Worm (Caenorhabditis elegans): ENCODE measurements around the gene fipr-5.

The fipr-5 gene

DNA sequence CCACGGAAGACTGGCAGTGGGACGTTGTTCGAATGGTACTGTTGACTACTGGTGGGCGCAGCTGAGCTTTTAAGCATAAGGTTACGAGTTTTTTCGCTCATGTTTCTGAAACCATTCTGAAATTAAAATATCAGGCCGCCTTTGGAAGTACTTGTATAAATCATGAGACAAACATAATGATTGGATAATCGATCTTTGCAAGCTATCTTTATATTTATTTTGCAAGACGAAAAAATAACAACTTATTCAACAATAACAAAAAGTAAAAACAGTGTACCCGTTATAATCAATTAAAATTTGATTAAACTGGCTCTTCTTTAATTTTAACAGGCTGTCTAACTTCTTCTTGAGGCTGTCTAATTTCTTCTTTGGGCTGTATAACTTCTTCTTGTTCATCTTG is 15.7 kb downstream of the fipr-5 start, which contains the start of gene ZK856.16:
Gene ZK856.16, minus strand, starts transcription at position 101 of the 400 bp plus-strand sequence.
- TF ChIP-seq nhr-237 (tag; optimal IDR thresholded peaks at IDR 0.05) (no peak), tbx-8 (GFP tag; optimal IDR thresholded peaks at IDR 0.05) (no peak), nhr-76 (tag; optimal IDR thresholded peaks at IDR 0.05) (no peak)

DNA sequence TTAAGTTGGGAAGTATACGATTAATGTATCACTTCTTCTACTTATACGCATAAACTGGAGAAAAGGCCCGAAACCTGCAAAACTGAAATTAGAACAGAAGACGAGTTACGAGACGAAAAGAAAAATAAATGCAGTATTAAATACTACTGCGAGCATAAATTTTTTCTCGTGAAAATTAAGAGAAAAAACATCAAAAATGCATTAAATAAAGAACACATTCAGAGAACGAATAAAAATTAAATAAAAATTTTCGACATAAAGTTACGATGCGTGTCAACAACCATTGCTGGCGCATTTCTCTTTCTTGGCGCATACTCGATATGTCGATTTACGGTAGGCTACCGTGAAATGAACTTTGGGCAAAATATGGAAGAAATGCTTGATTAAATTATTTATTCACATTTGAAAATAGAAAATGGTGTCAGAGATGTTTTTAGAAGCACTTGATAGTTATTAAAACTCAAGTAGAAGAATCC is 16.3 kb downstream of the fipr-5 start, which contains the start of the genes ZK856.19 and ZK856.11:
Gene ZK856.19, minus strand, starts transcription at position 51 of the 476 bp plus-strand sequence.
Gene ZK856.11, minus strand, starts transcription at position 76 of the 476 bp plus-strand sequence.
- TF ChIP-seq lsy-2 (tag; optimal IDR thresholded peaks at IDR 0.05) (peak; percentile 62), pha-4 (tag; optimal IDR thresholded peaks at IDR 0.05) (peak; percentile 37), nhr-28 (tag; optimal IDR thresholded peaks at IDR 0.05) (no peak), unc-120 (tag; optimal IDR thresholded peaks at IDR 0.05; ENCODE audit: poor library complexity, severe bottlenecking) (peak; percentile 65)

DNA sequence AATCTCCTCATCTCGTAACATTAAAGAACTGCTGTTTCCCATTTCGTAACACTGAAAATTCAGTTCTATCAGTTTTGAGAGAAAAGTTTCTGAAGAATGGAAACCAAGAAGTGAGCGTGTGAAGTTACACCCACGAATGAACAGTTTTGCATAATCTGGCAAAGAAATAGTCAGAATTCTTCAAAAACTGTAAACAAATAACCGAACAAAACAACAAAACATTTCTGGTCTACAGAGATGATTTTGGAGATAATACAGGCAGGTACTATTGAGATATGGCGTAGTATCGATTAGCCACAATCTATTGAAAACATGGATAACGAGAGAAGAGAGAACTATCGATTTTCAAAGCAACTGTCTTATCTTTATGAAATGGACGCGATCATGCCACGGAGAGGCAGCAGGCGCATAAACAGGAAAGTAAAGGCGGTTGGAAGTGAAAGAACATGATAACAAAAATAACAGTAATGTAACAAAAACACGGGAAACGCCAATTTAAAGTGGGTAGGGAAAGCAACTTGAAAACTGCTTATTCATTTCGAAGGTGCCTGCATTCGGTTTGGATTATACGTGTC is 17.7 kb downstream of the fipr-5 start, which contains the start of gene chpf-1:
Gene chpf-1, minus strand, starts transcription at position 51 of the 575 bp plus-strand sequence.
- TF ChIP-seq flh-1 (GFP tag; optimal IDR thresholded peaks at IDR 0.05): no peak
- TF ChIP-seq drap-1 (GFP tag; optimal IDR thresholded peaks at IDR 0.05): no peak
- no peak for TF ChIP-seq ceh-83 (GFP tag; optimal IDR thresholded peaks at IDR 0.05)
- TF ChIP-seq bed-3 (GFP tag; optimal IDR thresholded peaks at IDR 0.05): no peak
- no peak for TF ChIP-seq pha-4 (tag; optimal IDR thresholded peaks at IDR 0.05)
- TF ChIP-seq mep-1 (tag; optimal IDR thresholded peaks at IDR 0.05): no peak
- no peak for TF ChIP-seq nhr-2 (tag; optimal IDR thresholded peaks at IDR 0.05)
- no peak for TF ChIP-seq lin-13 (tag; optimal IDR thresholded peaks at IDR 0.05)
- TF ChIP-seq lin-32 (GFP tag; optimal IDR thresholded peaks at IDR 0.05): no peak
- TF ChIP-seq sem-2 (GFP tag; optimal IDR thresholded peaks at IDR 0.05): no peak

DNA sequence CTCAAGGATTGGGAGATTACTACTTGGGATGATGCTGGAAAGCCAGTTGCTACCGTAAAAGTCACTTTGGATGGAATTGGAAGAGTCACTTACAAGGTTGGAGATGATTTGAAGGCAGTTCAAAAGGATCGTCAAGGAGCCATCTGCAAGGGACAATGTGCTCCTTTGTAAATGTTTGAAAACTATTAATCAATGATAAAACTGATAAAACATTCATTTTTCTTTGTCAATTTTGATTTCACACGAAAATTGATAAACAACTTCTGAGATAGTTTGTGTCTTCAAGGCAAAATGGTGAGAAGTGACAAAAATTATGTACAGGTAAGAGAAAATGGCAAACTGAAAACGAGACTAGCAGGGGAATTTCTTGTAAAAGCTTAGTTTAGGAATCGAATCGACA is 18.9 kb downstream of the fipr-5 start:
- TF ChIP-seq flh-1 (GFP tag; optimal IDR thresholded peaks at IDR 0.05) (no peak), ceh-43 (GFP tag; optimal IDR thresholded peaks at IDR 0.05) (no peak), sem-2 (GFP tag; optimal IDR thresholded peaks at IDR 0.05) (no peak), mep-1 (tag; optimal IDR thresholded peaks at IDR 0.05) (no peak), nhr-76 (tag; optimal IDR thresholded peaks at IDR 0.05) (no peak), lin-32 (GFP tag; optimal IDR thresholded peaks at IDR 0.05) (no peak)

DNA sequence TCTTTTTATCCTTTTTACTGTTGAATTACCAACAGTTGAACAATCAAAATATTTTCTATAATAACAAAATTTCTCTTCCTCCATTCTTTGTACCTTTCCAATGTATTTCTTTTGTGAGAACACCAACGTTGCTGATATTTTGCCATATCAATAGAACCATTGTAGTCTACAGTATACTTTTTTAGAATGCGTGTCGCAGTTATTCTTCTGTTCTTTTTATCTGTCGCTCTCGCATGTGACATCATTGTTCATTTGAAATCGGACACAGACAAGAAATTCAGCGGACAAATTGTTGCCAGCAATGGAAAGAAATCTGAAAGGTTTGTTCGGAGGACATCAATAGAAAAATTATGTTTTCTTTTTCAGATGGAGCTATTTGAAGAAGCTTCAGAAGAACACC is 19.3 kb downstream of the fipr-5 start, which contains the start of gene ZK856.7:
Gene ZK856.7, plus strand, starts transcription at position 186 of the 400 bp plus-strand sequence.
- no peak for TF ChIP-seq M03D4.4 (tag; optimal IDR thresholded peaks at IDR 0.05)
- TF ChIP-seq elt-1 (tag; optimal IDR thresholded peaks at IDR 0.05; ENCODE audit: borderline replicate concordance, insufficient read depth): no peak
- TF ChIP-seq mep-1 (tag; optimal IDR thresholded peaks at IDR 0.05): no peak
- TF ChIP-seq ceh-83 (GFP tag; optimal IDR thresholded peaks at IDR 0.05): no peak
- TF ChIP-seq hlh-1 (tag; optimal IDR thresholded peaks at IDR 0.05): no peak
- TF ChIP-seq cnd-1 (tag; optimal IDR thresholded peaks at IDR 0.05): no peak
- no peak for TF ChIP-seq nhr-237 (tag; optimal IDR thresholded peaks at IDR 0.05)
- no peak for TF ChIP-seq tbx-8 (GFP tag; optimal IDR thresholded peaks at IDR 0.05)
- no peak for TF ChIP-seq nhr-2 (tag; optimal IDR thresholded peaks at IDR 0.05)
- no peak for TF ChIP-seq unc-120 (tag; optimal IDR thresholded peaks at IDR 0.05; ENCODE audit: poor library complexity, severe bottlenecking)
- no peak for TF ChIP-seq unc-39 (tag; optimal IDR thresholded peaks at IDR 0.05)
- TF ChIP-seq drap-1 (GFP tag; optimal IDR thresholded peaks at IDR 0.05): no peak
- TF ChIP-seq lin-13 (tag; optimal IDR thresholded peaks at IDR 0.05): no peak
- TF ChIP-seq bed-3 (GFP tag; optimal IDR thresholded peaks at IDR 0.05): no peak
- no peak for TF ChIP-seq ztf-11 (tag; optimal IDR thresholded peaks at IDR 0.05)
- no peak for TF ChIP-seq nhr-28 (tag; optimal IDR thresholded peaks at IDR 0.05)
- no peak for TF ChIP-seq sptf-1 (tag; optimal IDR thresholded peaks at IDR 0.05)
- no peak for TF ChIP-seq nhr-12 (tag; optimal IDR thresholded peaks at IDR 0.05)
- no peak for TF ChIP-seq unc-62 (GFP tag; optimal IDR thresholded peaks at IDR 0.05)
- no peak for TF ChIP-seq nhr-76 (tag; optimal IDR thresholded peaks at IDR 0.05)

DNA sequence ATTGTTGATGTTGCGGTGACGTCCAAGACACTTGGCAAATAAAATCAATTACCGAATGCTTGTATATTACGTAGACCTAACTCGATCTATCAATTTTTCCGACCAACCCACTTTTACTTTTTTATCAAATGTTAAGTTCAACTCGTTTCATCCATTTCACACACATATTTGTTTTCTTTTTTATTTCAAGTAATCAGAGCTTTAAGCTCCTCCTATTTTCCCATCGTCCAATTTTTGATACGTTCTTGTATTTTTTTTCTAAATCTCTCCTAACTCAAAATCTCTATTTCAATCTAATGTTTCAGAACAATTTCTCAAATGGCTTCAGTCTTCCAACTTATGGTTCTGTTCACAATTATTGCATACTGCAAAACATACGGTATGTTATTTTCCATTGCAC is 22.8 kb downstream of the fipr-5 start, which contains the start of gene ZK856.6:
Gene ZK856.6, plus strand, starts transcription at position 301 of the 400 bp plus-strand sequence.
- no peak for TF ChIP-seq sptf-1 (tag; optimal IDR thresholded peaks at IDR 0.05)
- no peak for TF ChIP-seq pha-4 (tag; optimal IDR thresholded peaks at IDR 0.05)
- no peak for TF ChIP-seq M03D4.4 (tag; optimal IDR thresholded peaks at IDR 0.05)
- no peak for TF ChIP-seq flh-1 (GFP tag; optimal IDR thresholded peaks at IDR 0.05)
- TF ChIP-seq elt-3 (tag; optimal IDR thresholded peaks at IDR 0.05): no peak
